Worm (Caenorhabditis elegans) whole organism, L3 larva: ENCODE results near the gene vep-2.

ENCODE experiments used
- ZK546.5 ChIP-seq: sonication (generic microtip); optimal IDR thresholded peaks from 2 replicates; lab custom pipeline; 2017; ENCODE audit warnings: missing biosample characterization, missing genetic modification characterization
- daf-12 ChIP-seq: fragments of 150-350 bp; optimal IDR thresholded peaks from 2 replicates; lab custom pipeline; 2014; ENCODE audit warnings: missing biosample characterization, missing genetic modification reagents, missing genetic modification characterization
- egl-27 ChIP-seq: sonication (generic microtip); optimal IDR thresholded peaks from 4 replicates; lab custom pipeline; 2017; ENCODE audit warnings: missing biosample characterization, missing genetic modification reagents, missing genetic modification characterization
- fos-1 ChIP-seq: fragments of 150-350 bp; optimal IDR thresholded peaks from 2 replicates; lab custom pipeline; 2014; ENCODE audit warnings: missing biosample characterization, missing genetic modification characterization
- nhr-25 ChIP-seq: sonication (generic microtip); optimal IDR thresholded peaks from 2 replicates; lab custom pipeline; 2017; ENCODE audit warnings: missing biosample characterization, missing genetic modification characterization

- TF ChIP-seq daf-12 (tag; lab: Kevin White, UChicago) (no peak), egl-27 (tag; lab: Kevin White, UChicago) (no peak), fos-1 (no peak), ZK546.5 (tag; lab: Kevin White, UChicago) (no peak), nhr-25 (tag; lab: Kevin White, UChicago) (no peak)
These were observed 25.5 kb upstream of the vep-2 start for ce11 chrX:3602622-3603021.
